Worm (Caenorhabditis elegans) whole organism, L3 larva: ENCODE data around the gene Y32F6A.5.

Experiments
- R02D3.7 ChIP-seq: fragments of 150-350 bp; optimal IDR thresholded peaks from 2 replicates; lab custom pipeline; 2014; ENCODE audit warnings: missing biosample characterization, missing genetic modification characterization
- jun-1 ChIP-seq: fragments of 150-350 bp; optimal IDR thresholded peaks from 2 replicates; lab custom pipeline; 2014; ENCODE audit warnings: missing biosample characterization, missing genetic modification reagents, missing genetic modification characterization
- nhr-12 ChIP-seq: fragments of 150-350 bp; optimal IDR thresholded peaks from 2 replicates; lab custom pipeline; 2014; ENCODE audit warnings: missing biosample characterization, missing genetic modification characterization
- nhr-23 ChIP-seq: fragments of 150-350 bp; optimal IDR thresholded peaks from 2 replicates; lab custom pipeline; 2014; ENCODE audit warnings: missing biosample characterization, missing genetic modification reagents, missing genetic modification characterization
- nhr-237 ChIP-seq: fragments of 150-350 bp; optimal IDR thresholded peaks from 2 replicates; lab custom pipeline; 2014; ENCODE audit warnings: missing biosample characterization, missing genetic modification characterization
- nhr-28 ChIP-seq: fragments of 150-350 bp; optimal IDR thresholded peaks from 2 replicates; lab custom pipeline; 2014; ENCODE audit warnings: missing biosample characterization, missing genetic modification characterization
- unc-62 ChIP-seq: fragments of 150-350 bp; sonication (generic microtip); optimal IDR thresholded peaks from 4 replicates; lab custom pipeline; 2014; ENCODE audit warnings: missing biosample characterization, missing genetic modification reagents, missing genetic modification characterization

DNA sequence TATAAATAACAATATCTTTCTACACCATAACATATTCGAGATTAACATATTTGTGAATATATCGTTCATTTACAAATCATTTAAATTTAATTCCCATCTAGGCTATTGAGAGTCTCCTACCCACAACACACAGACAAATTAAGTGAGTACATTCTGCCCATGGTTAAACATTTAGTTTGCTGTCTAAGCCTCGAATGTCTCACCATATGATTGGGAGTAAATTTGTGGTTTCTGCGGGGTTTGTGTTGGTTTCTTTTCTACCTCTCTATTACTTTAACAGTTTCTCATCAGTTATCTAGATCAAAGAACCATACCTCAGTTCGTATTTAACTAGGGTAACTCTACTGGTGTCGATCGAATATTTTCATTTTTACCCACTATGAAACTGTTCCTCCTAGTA lies 55.0 kb downstream of the Y32F6A.5 start, which contains the start of gene ugt-2:
- TF ChIP-seq jun-1 (no peak), nhr-28 (no peak), nhr-237 (tag; lab: Kevin White, UChicago) (no peak), unc-62 (GFP tag; lab: Kevin White, UChicago) (no peak), nhr-23 (tag; lab: Kevin White, UChicago) (no peak), nhr-12 (no peak), R02D3.7 (no peak)
